Fruit fly (Drosophila melanogaster) S2 (cell line): ENCODE data around the gene CCAP.

Source experiments
- CG8478 ChIP-seq: fragments of >200 bp; optimal IDR thresholded peaks from 2 replicates; lab custom pipeline; 2018
- CTCF ChIP-seq, 2 experiments: fragments of >200 bp; optimal IDR thresholded peaks; 2 replicates each; lab custom pipeline; 2018

- no peak for TF ChIP-seq CG8478
- TF ChIP-seq CTCF (optimal IDR thresholded peaks at IDR 0.05; lab: Kevin White, UChicago), result no peak
Measured at dm6 chr3R:22748956-22749355, 47.1 kb upstream of the CCAP start, which contains the start of gene CG31139.
